Worm (Caenorhabditis elegans): ENCODE measurements around the gene dnc-2.

DNA sequence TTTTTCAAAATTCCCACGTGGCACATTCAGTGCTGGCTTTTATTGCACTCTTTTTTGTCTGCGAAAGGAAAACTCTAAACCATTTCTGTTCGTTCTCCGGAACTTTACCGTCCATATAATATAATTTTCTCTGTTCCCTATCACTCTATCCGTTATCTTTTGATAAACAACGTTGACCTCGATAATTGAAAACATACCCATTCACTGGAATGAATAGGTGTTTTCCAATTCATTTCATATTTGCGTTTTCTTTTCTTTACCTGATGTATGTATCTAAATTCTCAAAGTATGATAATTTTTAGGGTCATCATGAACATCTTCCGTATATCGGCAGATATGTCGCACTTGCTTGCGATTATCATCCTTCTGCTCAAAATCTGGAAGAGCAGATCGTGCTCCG, 18.8 kb downstream of the dnc-2 start, which contains the start of gene erd-2.2:
- TF ChIP-seq hlh-12 (tag; optimal IDR thresholded peaks at IDR 0.05): no peak
- no peak for TF ChIP-seq lsy-27 (tag; optimal IDR thresholded peaks at IDR 0.05; ENCODE audit: borderline replicate concordance, insufficient read depth)
- no peak for TF ChIP-seq mxl-1 (tag; optimal IDR thresholded peaks at IDR 0.05)

Data from whole organism, young adult.